Worm (Caenorhabditis elegans): ENCODE data around the gene Y48B6A.10.

Y48B6A.10 gene

ce11 chrII:14251400-14251940 is 37.3 kb downstream of the Y48B6A.10 start (continued):
- TF ChIP-seq nhr-12 (tag; optimal IDR thresholded peaks at IDR 0.05) (no peak), ceh-8 (GFP tag; optimal IDR thresholded peaks at IDR 0.05) (peak; percentile 25), nhr-85 (tag) (peak; percentile 98), nhr-71 (tag; optimal IDR thresholded peaks at IDR 0.05) (peak; percentile 98), efl-3 (GFP tag; optimal IDR thresholded peaks at IDR 0.05) (peak; percentile 60), tlp-1 (tag; optimal IDR thresholded peaks at IDR 0.05) (no peak), ceh-90 (tag; optimal IDR thresholded peaks at IDR 0.05) (peak; percentile 64), pag-3 (tag; optimal IDR thresholded peaks at IDR 0.05; ENCODE audit: borderline replicate concordance, insufficient read depth) (peak; percentile 14), nhr-77 (tag; optimal IDR thresholded peaks at IDR 0.05) (peak; percentile 88), vab-15 (tag; optimal IDR thresholded peaks at IDR 0.05) (peak; percentile 54), snpc-4 (tag; optimal IDR thresholded peaks at IDR 0.05) (peak; percentile 52), lin-35 (GFP tag; optimal IDR thresholded peaks at IDR 0.05) (peak; percentile 96 to 97), sox-4 (tag; optimal IDR thresholded peaks at IDR 0.05) (peak; percentile 86), skn-1 (tag; optimal IDR thresholded peaks at IDR 0.05) (peak; percentile 29), mab-9 (GFP tag; IDR thresholded peaks at IDR 0.05) (peak; percentile 65), C34B4.2 (tag; optimal IDR thresholded peaks at IDR 0.05) (no peak), pax-3 (tag; optimal IDR thresholded peaks at IDR 0.05) (peak; percentile 92), ces-1 (GFP tag; optimal IDR thresholded peaks at IDR 0.05) (no peak), alr-1 (tag; optimal IDR thresholded peaks at IDR 0.05; ENCODE audit: borderline replicate concordance) (no peak), unc-30 (tag; optimal IDR thresholded peaks at IDR 0.05) (no peak), blmp-1 (tag; optimal IDR thresholded peaks at IDR 0.05) (peak; percentile 85), swsn-7 (tag; optimal IDR thresholded peaks at IDR 0.05) (peak; percentile 92), nhr-84 (tag; optimal IDR thresholded peaks at IDR 0.05) (no peak), nhr-237 (tag; optimal IDR thresholded peaks at IDR 0.05) (peak; percentile 50), hlh-17 (GFP tag; optimal IDR thresholded peaks at IDR 0.05; ENCODE audit: borderline replicate concordance) (no peak), efl-1 (optimal IDR thresholded peaks at IDR 0.05) (peak; percentile 97), efl-1 (GFP tag; optimal IDR thresholded peaks at IDR 0.05 in 1 of 2) (peak; percentile 95 to 100), lin-14 (GFP tag; optimal IDR thresholded peaks at IDR 0.05) (peak; percentile 95), fkh-4 (tag; optimal IDR thresholded peaks at IDR 0.05; ENCODE audit: borderline replicate concordance) (peak; percentile 36), nhr-20 (tag; optimal IDR thresholded peaks at IDR 0.05) (peak; percentile 96), xbp-1 (tag; optimal IDR thresholded peaks at IDR 0.05) (peak; percentile 90), nhr-11 (tag; optimal IDR thresholded peaks at IDR 0.05) (peak; percentile 15), nhr-76 (tag; optimal IDR thresholded peaks at IDR 0.05) (no peak), isw-1 (GFP tag; IDR thresholded peaks at IDR 0.05) (peak; percentile 73), Y116A8C.19 (tag; optimal IDR thresholded peaks at IDR 0.05; ENCODE audit: borderline replicate concordance) (no peak), hpl-2 (GFP tag; optimal IDR thresholded peaks at IDR 0.05) (peak; percentile 81), sup-37 (GFP tag; optimal IDR thresholded peaks at IDR 0.05) (peak; percentile 72), ama-1 (optimal IDR thresholded peaks at IDR 0.05) (peak; percentile 85), lsy-2 (tag; optimal IDR thresholded peaks at IDR 0.05) (peak; percentile 77 to 87), unc-130 (tag; optimal IDR thresholded peaks at IDR 0.05) (peak; percentile 61), egl-13 (tag; optimal IDR thresholded peaks at IDR 0.05) (peak; percentile 93), unc-86 (tag; optimal IDR thresholded peaks at IDR 0.05) (peak; percentile 95), C04F5.9 (tag; optimal IDR thresholded peaks at IDR 0.05) (peak; percentile 71), fkh-10 (GFP tag; optimal IDR thresholded peaks at IDR 0.05) (peak; percentile 40), aly-2 (tag; optimal IDR thresholded peaks at IDR 0.05) (peak; percentile 48), ztf-11 (tag; optimal IDR thresholded peaks at IDR 0.05) (peak; percentile 1 to 92), dpl-1 (GFP tag; optimal IDR thresholded peaks at IDR 0.05) (peak; percentile 96 to 97 (median 96)), nhr-19 (GFP tag; conservative IDR thresholded peaks at IDR 0.05) (peak; percentile 88), ceh-88 (GFP tag; IDR thresholded peaks at IDR 0.05) (peak; percentile 86), nhr-90 (tag; optimal IDR thresholded peaks at IDR 0.05; ENCODE audit: poor library complexity) (peak; percentile 95), unc-62 (GFP tag; optimal IDR thresholded peaks at IDR 0.05) (no peak), egl-27 (tag; optimal IDR thresholded peaks at IDR 0.05) (peak in 1 of 2 experiments; percentile 35)
